Fruit fly (Drosophila melanogaster): ENCODE data around the gene repo.

Gene repo

DNA sequence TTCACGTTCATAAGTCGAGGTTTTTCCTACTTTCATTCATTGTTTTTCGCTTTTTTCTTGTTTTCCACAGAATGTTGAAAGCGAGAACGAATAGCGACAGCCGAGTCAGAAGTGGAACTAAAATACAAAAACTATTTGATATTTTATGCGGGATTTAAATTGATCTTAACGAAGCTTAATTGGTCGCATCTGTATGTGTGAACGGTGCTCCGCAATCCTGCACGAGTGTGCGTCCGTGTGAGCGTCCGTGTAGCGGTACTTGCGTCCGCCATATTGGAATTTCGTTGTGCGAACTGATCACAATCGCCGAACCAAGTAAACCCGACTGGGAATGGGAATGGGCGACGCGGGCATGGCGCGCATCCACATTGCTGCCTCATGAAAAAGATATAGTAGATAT is 3.8 kb upstream of the repo start:
- no peak for TF ChIP-seq jigr1 (GFP tag; IDR thresholded peaks at IDR 0.05)
- TF ChIP-seq CG6765 (GFP tag; optimal IDR thresholded peaks at IDR 0.05), result no peak
- peak; percentile 16 for TF ChIP-seq sens (GFP tag)
- no peak for TF ChIP-seq en (GFP tag; optimal IDR thresholded peaks at IDR 0.05)
- no peak for TF ChIP-seq C15 (GFP tag; IDR thresholded peaks at IDR 0.05)
- TF ChIP-seq unpg (GFP tag; optimal IDR thresholded peaks at IDR 0.05), result no peak
- TF ChIP-seq CG16815 (GFP tag; optimal IDR thresholded peaks at IDR 0.05), result no peak
- no peak for TF ChIP-seq CG3281 (GFP tag; optimal IDR thresholded peaks at IDR 0.05)
- TF ChIP-seq CG11504 (tag; optimal IDR thresholded peaks at IDR 0.05), result no peak
- TF ChIP-seq mam (GFP tag; optimal IDR thresholded peaks at IDR 0.05), result no peak
- peak; percentile 70 for TF ChIP-seq phol (tag; optimal IDR thresholded peaks at IDR 0.05)
- TF ChIP-seq CG16863 (GFP tag; optimal IDR thresholded peaks at IDR 0.05), result no peak
- peak; percentile 22 for TF ChIP-seq cg (GFP tag; optimal IDR thresholded peaks at IDR 0.05)
- TF ChIP-seq CG17802 (tag; optimal IDR thresholded peaks at IDR 0.05), result peak; percentile 92
- TF ChIP-seq Pdp1 (GFP tag; optimal IDR thresholded peaks at IDR 0.05), result no peak
- no peak for TF ChIP-seq CG13287 (GFP tag; IDR thresholded peaks at IDR 0.05; ENCODE audit: partially characterized antibody)
- TF ChIP-seq gcm (GFP tag; optimal IDR thresholded peaks at IDR 0.05), result peak; percentile 48
- no peak for TF ChIP-seq fd64A (GFP tag; optimal IDR thresholded peaks at IDR 0.05)
- no peak for TF ChIP-seq Ets97D (GFP tag; optimal IDR thresholded peaks at IDR 0.05)

DNA sequence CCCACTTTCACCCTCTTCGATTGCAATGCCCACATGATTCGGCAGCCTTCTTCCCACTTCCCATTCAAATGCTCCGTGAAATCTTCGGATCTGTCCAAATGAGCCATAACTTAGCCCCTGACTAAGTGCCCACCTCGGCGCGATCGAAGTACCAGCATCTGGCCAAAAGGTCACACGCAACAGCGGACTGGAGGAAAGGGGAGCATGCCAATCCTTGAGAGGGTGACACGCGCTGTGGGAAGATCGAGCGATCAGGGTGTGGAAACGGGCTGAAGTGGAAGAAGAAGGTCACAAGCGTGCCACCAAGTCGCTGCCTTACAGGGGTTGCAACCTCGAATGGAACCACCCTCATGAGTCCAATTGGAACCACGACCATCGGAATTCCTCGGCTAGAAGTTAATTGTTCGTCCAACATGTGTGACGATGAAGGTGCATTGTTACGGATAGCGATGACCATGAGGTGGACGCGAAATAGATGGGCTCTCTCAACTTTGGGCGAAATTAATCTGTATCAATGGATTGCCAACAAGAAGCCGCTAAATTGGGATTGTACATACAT is 1.2 kb upstream of the repo start:
- TF ChIP-seq insv (GFP tag; optimal IDR thresholded peaks at IDR 0.05) (peak in 1 of 2 experiments; percentile 84), tup (GFP tag; optimal IDR thresholded peaks at IDR 0.05) (no peak), nerfin-1 (tag; optimal IDR thresholded peaks at IDR 0.05) (peak; percentile 97), pros (GFP tag; optimal IDR thresholded peaks at IDR 0.05) (peak; percentile 81), gcm (GFP tag; optimal IDR thresholded peaks at IDR 0.05) (peak; percentile 72), CG5180 (GFP tag; optimal IDR thresholded peaks at IDR 0.05) (peak; percentile 86), D (optimal IDR thresholded peaks at IDR 0.05) (peak; percentile 46), D (GFP tag; optimal IDR thresholded peaks at IDR 0.05) (no peak), HLHmδ (GFP tag; optimal IDR thresholded peaks at IDR 0.05) (peak; percentile 11), CG32532 (GFP tag; IDR thresholded peaks at IDR 0.05) (no peak), Neu2 (GFP tag; optimal IDR thresholded peaks at IDR 0.05; ENCODE audit: borderline replicate concordance) (no peak), tll (GFP tag; optimal IDR thresholded peaks at IDR 0.05) (peak in 1 of 2 experiments; percentile 29), Ets65A (GFP tag) (peak; percentile 66)

DNA sequence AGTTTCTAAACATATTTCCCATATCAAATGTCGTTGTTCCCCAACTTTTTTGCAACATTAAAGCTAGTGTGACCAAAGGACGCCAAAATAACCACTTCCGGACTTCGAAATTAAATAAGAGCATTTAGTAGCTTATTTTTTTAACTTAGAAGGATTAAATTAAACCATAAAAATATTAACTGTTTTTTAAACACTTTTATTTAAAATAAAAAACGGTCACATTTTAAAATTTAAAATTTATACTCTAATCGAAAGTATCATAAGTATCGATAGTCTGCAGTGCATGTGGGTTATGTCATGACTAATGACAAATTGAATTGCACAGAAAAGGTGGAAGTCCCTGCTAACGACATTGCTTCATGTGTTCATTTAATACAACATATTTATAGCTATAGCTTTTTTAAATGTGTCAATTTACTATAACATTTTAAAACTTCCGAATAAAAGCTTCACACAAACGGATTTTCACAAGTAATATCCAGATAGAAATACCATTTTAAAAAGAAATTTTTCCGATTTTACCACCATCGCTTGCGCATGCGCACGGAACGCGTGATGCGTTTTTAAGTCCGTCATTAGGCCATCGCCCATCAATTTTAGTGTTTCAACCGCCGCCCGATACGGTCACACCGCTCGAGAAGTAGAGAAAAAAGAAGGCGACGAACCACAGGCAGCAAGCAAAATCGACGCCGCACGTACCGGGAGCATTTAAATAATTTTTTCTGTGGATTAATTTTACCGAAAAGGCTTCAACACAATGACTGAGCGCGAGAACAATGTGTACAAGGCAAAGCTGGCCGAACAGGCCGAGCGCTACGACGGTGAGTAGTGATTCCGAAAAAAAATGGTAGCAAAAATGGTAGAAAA is 6.3 kb downstream of the repo start, which contains the start of the genes CG7156 and 14-3-3epsilon:
Gene CG7156 (minus strand): TSS at position 71 of the 867 bp plus-strand sequence.
Gene 14-3-3epsilon (plus strand): TSS at position 443 of the 867 bp plus-strand sequence.
- TF ChIP-seq Asciz (GFP tag; optimal IDR thresholded peaks at IDR 0.05) (no peak), CG32532 (GFP tag; IDR thresholded peaks at IDR 0.05) (peak; percentile 57; the same call in 1 of the 2 replicates), CG7786 (GFP tag; optimal IDR thresholded peaks at IDR 0.05) (no peak), Antp (GFP tag; optimal IDR thresholded peaks at IDR 0.05) (peak; percentile 2), Fer2 (tag; optimal IDR thresholded peaks at IDR 0.05) (no peak), tup (GFP tag; optimal IDR thresholded peaks at IDR 0.05) (no peak), twi (tag; optimal IDR thresholded peaks at IDR 0.05) (peak; percentile 4), CG2199 (GFP tag; IDR thresholded peaks at IDR 0.05) (no peak), Hsf (GFP tag; optimal IDR thresholded peaks at IDR 0.05) (peak; percentile 43), CG6683 (GFP tag; optimal IDR thresholded peaks at IDR 0.05) (no peak), cato (GFP tag; optimal IDR thresholded peaks at IDR 0.05; ENCODE audit: borderline replicate concordance) (no peak), Taf1 (GFP tag; IDR thresholded peaks at IDR 0.05) (no peak), CG3065 (GFP tag; optimal IDR thresholded peaks at IDR 0.05) (no peak), CG2202 (tag; optimal IDR thresholded peaks at IDR 0.05) (peak; percentile 20), CG13424 (tag; optimal IDR thresholded peaks at IDR 0.05) (peak; percentile 26), CG13123 (GFP tag; optimal IDR thresholded peaks at IDR 0.05) (no peak), CG8290 (GFP tag; optimal IDR thresholded peaks at IDR 0.05) (peak; percentile 42), CG8290 (tag; optimal IDR thresholded peaks at IDR 0.05) (no peak), CG5180 (GFP tag; optimal IDR thresholded peaks at IDR 0.05) (no peak)
